Fruit fly (Drosophila melanogaster): ENCODE data around the gene CG14322.

CG14322 gene

DNA sequence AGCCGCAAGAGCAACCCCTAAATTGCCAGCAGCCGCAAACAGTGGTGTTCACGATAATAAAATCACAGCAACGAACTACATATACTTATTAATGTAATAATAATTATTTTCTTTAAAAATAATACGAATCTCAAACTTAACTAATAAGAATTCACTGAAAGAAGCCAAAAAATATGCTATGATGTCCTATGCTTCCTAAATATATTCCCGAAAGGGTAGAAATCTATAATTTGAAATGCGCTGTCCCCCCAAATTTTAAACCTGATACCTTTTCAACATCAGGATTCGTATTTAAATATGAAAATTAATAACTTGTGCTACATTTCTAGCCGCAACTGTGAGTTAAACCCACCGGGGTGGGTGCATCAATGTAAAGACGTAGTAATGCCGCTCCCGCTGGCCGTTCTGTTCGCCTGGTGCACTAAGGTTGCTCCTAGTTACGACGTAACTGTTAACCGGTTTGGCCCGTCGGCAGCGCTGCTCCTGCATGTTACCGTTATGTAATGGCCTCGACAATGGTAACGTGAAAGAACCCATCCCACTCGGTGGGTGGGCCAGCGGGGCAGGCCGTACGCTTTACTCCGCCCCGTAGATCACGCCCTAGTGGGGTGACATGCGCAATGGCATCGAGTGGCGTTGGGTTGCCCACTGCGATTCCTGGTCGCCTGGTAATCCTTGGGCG, 43.1 kb upstream of the CG14322 start:
- TF ChIP-seq HLH106 (tag; optimal IDR thresholded peaks at IDR 0.05) (peak; percentile 71), dmrt93B (GFP tag; optimal IDR thresholded peaks at IDR 0.05) (peak; percentile 51), Dif (GFP tag; optimal IDR thresholded peaks at IDR 0.05; ENCODE audit: partially characterized antibody) (peak; percentile 4), h (GFP tag; optimal IDR thresholded peaks at IDR 0.05) (peak; percentile 33), tai (GFP tag; optimal IDR thresholded peaks at IDR 0.05) (no peak), rgr (GFP tag; optimal IDR thresholded peaks at IDR 0.05) (peak; percentile 33), usp (GFP tag; optimal IDR thresholded peaks at IDR 0.05) (no peak), woc (GFP tag; optimal IDR thresholded peaks at IDR 0.05) (peak; percentile 25), Myc (optimal IDR thresholded peaks at IDR 0.05) (no peak), psq (GFP tag; optimal IDR thresholded peaks at IDR 0.05) (peak; percentile 57), OdsH (GFP tag; optimal IDR thresholded peaks at IDR 0.05) (peak; percentile 22), sv (GFP tag; optimal IDR thresholded peaks at IDR 0.05) (no peak), Hnf4 (GFP tag; optimal IDR thresholded peaks at IDR 0.05) (no peak), br (GFP tag; optimal IDR thresholded peaks at IDR 0.05) (no peak), ey (GFP tag; optimal IDR thresholded peaks at IDR 0.05) (no peak), Rel (GFP tag; optimal IDR thresholded peaks at IDR 0.05) (no peak), Rel (tag; optimal IDR thresholded peaks at IDR 0.05) (peak; percentile 14), Jra (GFP tag; optimal IDR thresholded peaks at IDR 0.05) (no peak), CG9705 (GFP tag; optimal IDR thresholded peaks at IDR 0.05) (peak; percentile 26), Hr78 (GFP tag; optimal IDR thresholded peaks at IDR 0.05) (no peak), Dfd (GFP tag; optimal IDR thresholded peaks at IDR 0.05) (no peak), lola (GFP tag; optimal IDR thresholded peaks at IDR 0.05) (no peak), dsf (GFP tag; optimal IDR thresholded peaks at IDR 0.05; ENCODE audit: borderline replicate concordance) (no peak), Hr83 (GFP tag; optimal IDR thresholded peaks at IDR 0.05; ENCODE audit: poor library complexity, severe bottlenecking) (no peak), Sp1 (GFP tag; optimal IDR thresholded peaks at IDR 0.05) (peak; percentile 78), N (GFP tag; optimal IDR thresholded peaks at IDR 0.05) (no peak), GATAd (GFP tag; optimal IDR thresholded peaks at IDR 0.05) (no peak), brk (GFP tag; optimal IDR thresholded peaks at IDR 0.05) (no peak), CrebA (GFP tag; optimal IDR thresholded peaks at IDR 0.05; ENCODE audit: borderline replicate concordance) (no peak), jim (GFP tag; optimal IDR thresholded peaks at IDR 0.05) (no peak), sage (GFP tag; optimal IDR thresholded peaks at IDR 0.05) (no peak), fru (GFP tag; optimal IDR thresholded peaks at IDR 0.05) (no peak), Mio (GFP tag; optimal IDR thresholded peaks at IDR 0.05) (no peak), foxo (GFP tag; optimal IDR thresholded peaks at IDR 0.05) (peak in 1 of 2 experiments; percentile 37)

DNA sequence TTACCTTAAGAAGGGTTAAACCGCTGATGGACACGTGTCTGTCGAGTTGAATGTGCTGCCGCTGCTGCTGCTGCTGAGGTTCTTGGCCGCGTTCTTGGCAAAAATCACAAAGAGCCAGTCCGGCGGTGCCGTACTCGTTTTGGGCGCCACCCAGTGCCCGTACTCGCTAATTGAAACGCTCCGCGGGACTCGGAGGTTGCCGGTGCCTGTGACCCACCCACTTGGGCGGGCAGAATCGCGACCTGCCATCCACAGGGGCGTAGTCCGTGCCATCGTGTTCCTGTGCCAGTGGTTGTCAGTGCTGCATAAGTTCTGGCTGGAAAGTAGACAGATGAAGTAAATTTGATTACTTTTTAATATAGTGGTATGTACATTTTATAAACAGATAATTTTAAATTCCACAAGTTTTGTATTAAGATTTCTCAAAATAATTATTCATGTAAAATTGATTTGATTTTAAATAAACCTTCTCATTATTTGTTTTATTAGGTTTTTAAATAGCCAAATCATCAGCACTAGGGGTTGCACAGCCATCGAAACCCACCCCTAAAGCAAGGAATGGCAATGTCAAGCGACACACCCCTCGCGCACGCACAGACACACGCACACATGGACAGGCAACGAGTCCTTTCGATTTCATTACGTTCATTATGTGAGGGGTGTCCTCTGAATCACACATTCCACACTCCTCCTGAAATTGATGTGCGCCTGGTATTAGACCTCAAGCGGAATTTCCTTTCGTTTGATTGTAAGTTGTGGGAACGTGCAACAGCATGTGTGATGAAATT, 42.4 kb upstream of the CG14322 start:
- no peak for TF ChIP-seq dmrt93B (GFP tag; optimal IDR thresholded peaks at IDR 0.05)
- no peak for TF ChIP-seq foxo (GFP tag; optimal IDR thresholded peaks at IDR 0.05)
- no peak for TF ChIP-seq Dfd (GFP tag; optimal IDR thresholded peaks at IDR 0.05)
- no peak for TF ChIP-seq ey (GFP tag; optimal IDR thresholded peaks at IDR 0.05)
- TF ChIP-seq Hr83 (GFP tag; optimal IDR thresholded peaks at IDR 0.05; ENCODE audit: poor library complexity, severe bottlenecking), result no peak
- no peak for TF ChIP-seq rgr (GFP tag; optimal IDR thresholded peaks at IDR 0.05)
- TF ChIP-seq sv (GFP tag; optimal IDR thresholded peaks at IDR 0.05), result no peak
- TF ChIP-seq h (GFP tag; optimal IDR thresholded peaks at IDR 0.05), result no peak
- no peak for TF ChIP-seq Sp1 (GFP tag; optimal IDR thresholded peaks at IDR 0.05)
- TF ChIP-seq Dif (GFP tag; optimal IDR thresholded peaks at IDR 0.05; ENCODE audit: partially characterized antibody), result no peak
- TF ChIP-seq N (GFP tag; optimal IDR thresholded peaks at IDR 0.05), result no peak
- no peak for TF ChIP-seq br (GFP tag; optimal IDR thresholded peaks at IDR 0.05)
- no peak for TF ChIP-seq usp (GFP tag; optimal IDR thresholded peaks at IDR 0.05)
- TF ChIP-seq CG32264 (GFP tag; optimal IDR thresholded peaks at IDR 0.05), result no peak
- no peak for TF ChIP-seq Jra (GFP tag; optimal IDR thresholded peaks at IDR 0.05)
- TF ChIP-seq HLH106 (tag; optimal IDR thresholded peaks at IDR 0.05), result peak; percentile 1
- no peak for TF ChIP-seq Mio (GFP tag; optimal IDR thresholded peaks at IDR 0.05)
- peak; percentile 46 for TF ChIP-seq woc (GFP tag; optimal IDR thresholded peaks at IDR 0.05)
- peak; percentile 67 for TF ChIP-seq Myc (optimal IDR thresholded peaks at IDR 0.05)
- peak; percentile 51 for TF ChIP-seq Vsx2 (GFP tag; optimal IDR thresholded peaks at IDR 0.05; ENCODE audit: partially characterized antibody)
- no peak for TF ChIP-seq CrebA (GFP tag; optimal IDR thresholded peaks at IDR 0.05; ENCODE audit: borderline replicate concordance)
- no peak for TF ChIP-seq sage (GFP tag; optimal IDR thresholded peaks at IDR 0.05)
- TF ChIP-seq Hr78 (GFP tag; optimal IDR thresholded peaks at IDR 0.05), result no peak
- no peak for TF ChIP-seq GATAd (GFP tag; optimal IDR thresholded peaks at IDR 0.05)
- TF ChIP-seq Abd-B (GFP tag; optimal IDR thresholded peaks at IDR 0.05), result no peak
- no peak for TF ChIP-seq pan (optimal IDR thresholded peaks at IDR 0.05)
- TF ChIP-seq OdsH (GFP tag; optimal IDR thresholded peaks at IDR 0.05), result no peak
- TF ChIP-seq psq (GFP tag; optimal IDR thresholded peaks at IDR 0.05), result no peak
- no peak for TF ChIP-seq lola (GFP tag; optimal IDR thresholded peaks at IDR 0.05)
- no peak for TF ChIP-seq dsf (GFP tag; optimal IDR thresholded peaks at IDR 0.05; ENCODE audit: borderline replicate concordance)
- no peak for TF ChIP-seq fru (GFP tag; optimal IDR thresholded peaks at IDR 0.05)
- no peak for TF ChIP-seq tai (GFP tag; optimal IDR thresholded peaks at IDR 0.05)
- TF ChIP-seq CG9705 (GFP tag; optimal IDR thresholded peaks at IDR 0.05), result no peak
